Worm (Caenorhabditis elegans) whole organism, young adult: ENCODE results near the gene nrps-1.

Source experiments
- B0019.2 ChIP-seq: fragments of 200-800 bp; sonication (Bioruptor generic); conservative IDR thresholded peaks from 2 replicates; pipeline ENCODE4 v1.3.6; 2022; ENCODE audit warnings: missing genetic modification reagents, missing genetic modification characterization, missing compliant biosample characterization
- B0035.1 ChIP-seq: sonication (generic microtip); optimal IDR thresholded peaks from 2 replicates; lab custom pipeline; 2016; ENCODE audit warnings: missing genetic modification characterization, mild to moderate bottlenecking, missing compliant biosample characterization, missing genotype, missing genetic modification reagents
- C17E4.6 ChIP-seq: fragments of 200-800 bp; sonication (Bioruptor generic); IDR thresholded peaks from 2 replicates; pipeline ENCODE4 v1.3.6; 2022; ENCODE audit warnings: missing genetic modification reagents, missing genetic modification characterization, missing compliant biosample characterization
- D2030.7 ChIP-seq: fragments of 200-800 bp; sonication (Bioruptor generic); IDR thresholded peaks from 2 replicates; pipeline ENCODE4 v1.3.6; 2022; ENCODE audit warnings: missing genetic modification reagents, missing genetic modification characterization, missing compliant biosample characterization
- F22D6.2 ChIP-seq: sonication (generic microtip); optimal IDR thresholded peaks from 2 replicates; lab custom pipeline; 2016; ENCODE audit warnings: mild to moderate bottlenecking, missing genetic modification characterization, missing compliant biosample characterization
- F33H1.4 ChIP-seq: fragments of 200-800 bp; sonication (Bioruptor generic); IDR thresholded peaks from 2 replicates; pipeline ENCODE4 v1.3.6; 2022; ENCODE audit warnings: missing genetic modification reagents, missing genetic modification characterization, missing compliant biosample characterization
- F37B4.10 ChIP-seq: fragments of 200-800 bp; sonication (Bioruptor generic); IDR thresholded peaks from 2 replicates; pipeline ENCODE4 v1.3.6; 2022; ENCODE audit warnings: missing genetic modification characterization, missing compliant biosample characterization
- F49E8.2 ChIP-seq: sonication (generic microtip); optimal IDR thresholded peaks from 3 replicates; lab custom pipeline; 2017; ENCODE audit warnings: missing genetic modification characterization, mild to moderate bottlenecking, missing compliant biosample characterization, antibody characterized with exemption, moderate library complexity; ENCODE audit not compliant: insufficient read depth
- F52B5.7 ChIP-seq: sonication (generic microtip); optimal IDR thresholded peaks from 2 replicates; lab custom pipeline; 2016; ENCODE audit warnings: mild to moderate bottlenecking, missing genetic modification characterization, missing compliant biosample characterization
- F55B11.4 ChIP-seq: sonication (generic microtip); optimal IDR thresholded peaks from 2 replicates; lab custom pipeline; 2016; ENCODE audit warnings: missing compliant biosample characterization, missing genetic modification characterization, borderline replicate concordance; ENCODE audit not compliant: insufficient read depth
- F57C9.4 ChIP-seq: sonication (generic microtip); optimal IDR thresholded peaks from 2 replicates; lab custom pipeline; 2017; ENCODE audit warnings: mild to moderate bottlenecking, missing genetic modification characterization, missing compliant biosample characterization
- K11D2.4 ChIP-seq: fragments of 200-800 bp; sonication (Bioruptor generic); IDR thresholded peaks from 2 replicates; pipeline ENCODE4 v1.3.6; 2022; ENCODE audit warnings: missing genetic modification reagents, missing genetic modification characterization, missing compliant biosample characterization
- T26A5.8 ChIP-seq: sonication (generic microtip); optimal IDR thresholded peaks from 2 replicates; lab custom pipeline; 2016; ENCODE audit warnings: missing genetic modification characterization, missing compliant biosample characterization
- Y53F4B.3 ChIP-seq: fragments of 200-800 bp; sonication (Bioruptor generic); IDR thresholded peaks from 2 replicates; pipeline ENCODE4 v1.3.6; 2022; ENCODE audit warnings: missing genetic modification reagents, missing genetic modification characterization, missing compliant biosample characterization
- Y53G8AR.9 ChIP-seq: fragments of 200-800 bp; sonication (Bioruptor generic); conservative IDR thresholded peaks from 2 replicates; pipeline ENCODE4 v1.3.6; 2022; ENCODE audit warnings: missing genetic modification reagents, missing genetic modification characterization, missing compliant biosample characterization
- Y56A3A.18 ChIP-seq: fragments of 200-800 bp; sonication (Bioruptor generic); IDR thresholded peaks from 2 replicates; pipeline ENCODE4 v1.3.6; 2022; ENCODE audit warnings: missing genetic modification reagents, missing genetic modification characterization, missing compliant biosample characterization
- aptf-3 ChIP-seq: fragments of 200-800 bp; sonication (Bioruptor generic); IDR thresholded peaks from 2 replicates; pipeline ENCODE4 v1.3.6; 2022; ENCODE audit warnings: missing genetic modification characterization, missing compliant biosample characterization
- athp-1 ChIP-seq: sonication (generic microtip); optimal IDR thresholded peaks from 2 replicates; lab custom pipeline; 2017; ENCODE audit warnings: mild to moderate bottlenecking, missing genetic modification characterization, missing compliant biosample characterization
- attf-3 ChIP-seq: fragments of 200-800 bp; sonication (Bioruptor generic); conservative IDR thresholded peaks from 2 replicates; pipeline ENCODE4 v1.3.6; 2022; ENCODE audit warnings: missing genetic modification reagents, missing genetic modification characterization, missing compliant biosample characterization
- attf-5 ChIP-seq: fragments of 200-800 bp; sonication (Bioruptor generic); optimal IDR thresholded peaks from 2 replicates; lab custom pipeline; 2018; ENCODE audit warnings: mild to moderate bottlenecking, missing genetic modification characterization, missing compliant biosample characterization
- bed-2 ChIP-seq: fragments of 200-800 bp; sonication (Bioruptor generic); IDR thresholded peaks from 2 replicates; pipeline ENCODE4 v1.3.6; 2022; ENCODE audit warnings: missing genetic modification reagents, missing genetic modification characterization, missing compliant biosample characterization
- ceh-58 ChIP-seq: fragments of 200-800 bp; sonication (Bioruptor generic); IDR thresholded peaks from 2 replicates; pipeline ENCODE4 v1.3.6; 2022; ENCODE audit warnings: missing genetic modification characterization, missing compliant biosample characterization
- ceh-79 ChIP-seq: sonication (generic microtip); optimal IDR thresholded peaks from 2 replicates; lab custom pipeline; 2017; ENCODE audit warnings: mild to moderate bottlenecking, missing genetic modification characterization, missing compliant biosample characterization
- ceh-91 ChIP-seq: fragments of 200-800 bp; sonication (Bioruptor generic); IDR thresholded peaks from 2 replicates; pipeline ENCODE4 v1.3.6; 2022; ENCODE audit warnings: missing genetic modification reagents, missing genetic modification characterization, missing compliant biosample characterization
- chd-7 ChIP-seq: sonication (generic microtip); optimal IDR thresholded peaks from 2 replicates; lab custom pipeline; 2016; ENCODE audit warnings: mild to moderate bottlenecking, missing genetic modification characterization, moderate library complexity, missing compliant biosample characterization
- dox-1 ChIP-seq: fragments of 200-800 bp; sonication (Bioruptor generic); IDR thresholded peaks from 2 replicates; pipeline ENCODE4 v1.3.6; 2022; ENCODE audit warnings: missing genetic modification reagents, missing genetic modification characterization, missing compliant biosample characterization
- dpff-1 ChIP-seq: sonication (generic microtip); optimal IDR thresholded peaks from 2 replicates; lab custom pipeline; 2017; ENCODE audit warnings: mild to moderate bottlenecking, missing genetic modification characterization, missing compliant biosample characterization
- efl-1 ChIP-seq: fragments of 150-350 bp; optimal IDR thresholded peaks from 2 replicates; lab custom pipeline; 2014; ENCODE audit warnings: missing biosample characterization, missing genetic modification reagents, missing genetic modification characterization
- ets-4 ChIP-seq: fragments of 200-800 bp; sonication (Bioruptor generic); optimal IDR thresholded peaks from 2 replicates; lab custom pipeline; 2018; ENCODE audit warnings: mild to moderate bottlenecking, missing genetic modification characterization, missing compliant biosample characterization
- hlh-26 ChIP-seq: fragments of 200-800 bp; sonication (Bioruptor generic); conservative IDR thresholded peaks from 2 replicates; pipeline ENCODE4 v1.3.6; 2022; ENCODE audit warnings: missing genetic modification reagents, missing genetic modification characterization, missing compliant biosample characterization
- lin-54 ChIP-seq: fragments of 200-800 bp; sonication (Bioruptor generic); optimal IDR thresholded peaks from 2 replicates; lab custom pipeline; 2018; ENCODE audit warnings: mild to moderate bottlenecking, missing genetic modification characterization, missing compliant biosample characterization
- lsl-1 ChIP-seq: fragments of 200-800 bp; sonication (Bioruptor generic); optimal IDR thresholded peaks from 2 replicates; lab custom pipeline; 2018; ENCODE audit warnings: mild to moderate bottlenecking, missing genetic modification characterization, moderate library complexity, missing compliant biosample characterization
- lsy-27 ChIP-seq: sonication (generic microtip); optimal IDR thresholded peaks from 2 replicates; lab custom pipeline; 2017; ENCODE audit warnings: missing genetic modification characterization, mild to moderate bottlenecking, missing compliant biosample characterization, antibody characterized with exemption, missing genotype, borderline replicate concordance; ENCODE audit not compliant: insufficient read depth
- madf-6 ChIP-seq: fragments of 200-800 bp; sonication (Bioruptor generic); IDR thresholded peaks from 2 replicates; pipeline ENCODE4 v1.3.6; 2022; ENCODE audit warnings: missing genetic modification reagents, missing genetic modification characterization, missing compliant biosample characterization
- madf-8 ChIP-seq: fragments of 200-800 bp; sonication (Bioruptor generic); conservative IDR thresholded peaks from 2 replicates; pipeline ENCODE4 v1.3.6; 2022; ENCODE audit warnings: missing genetic modification reagents, missing genetic modification characterization, missing compliant biosample characterization
- mxl-1 ChIP-seq: sonication (generic microtip); optimal IDR thresholded peaks from 2 replicates; lab custom pipeline; 2016; ENCODE audit warnings: missing genetic modification characterization, missing compliant biosample characterization
- nhr-80 ChIP-seq: sonication (generic microtip); optimal IDR thresholded peaks from 2 replicates; lab custom pipeline; 2016; ENCODE audit warnings: missing genetic modification characterization, missing compliant biosample characterization
- pbrm-1 ChIP-seq: fragments of 200-800 bp; sonication (Bioruptor generic); IDR thresholded peaks from 2 replicates; pipeline ENCODE4 v1.3.6; 2022; ENCODE audit warnings: missing genetic modification reagents, missing genetic modification characterization, missing compliant biosample characterization
- pha-4 ChIP-seq: fragments of 150-350 bp; sonication (generic microtip); optimal IDR thresholded peaks from 2 replicates; lab custom pipeline; 2014; ENCODE audit warnings: missing biosample characterization, missing genetic modification reagents, missing genetic modification characterization
- rpc-1 ChIP-seq, 2 experiments: fragments of 150-350 bp in 1 of 2; sonication (generic microtip) in 1 of 2; optimal IDR thresholded peaks; 2 replicates each; lab custom pipeline; 2014 to 2018; ENCODE audit warnings: missing biosample characterization in 1 of 2, missing genetic modification characterization in 1 of 2, missing genetic modification reagents in 1 of 2, missing genotype in 1 of 2
- sea-2 ChIP-seq: fragments of 200-800 bp; sonication (Bioruptor generic); IDR thresholded peaks from 2 replicates; pipeline ENCODE4 v1.3.6; 2022; ENCODE audit warnings: missing genetic modification characterization, missing compliant biosample characterization
- snpc-1.1 ChIP-seq: sonication (generic microtip); optimal IDR thresholded peaks from 2 replicates; lab custom pipeline; 2017; ENCODE audit warnings: missing genetic modification characterization, mild to moderate bottlenecking, missing compliant biosample characterization, antibody characterized with exemption, moderate library complexity, missing genotype, missing genetic modification reagents; ENCODE audit not compliant: insufficient read depth
- snpc-1.3 ChIP-seq: sonication (generic microtip); optimal IDR thresholded peaks from 2 replicates; lab custom pipeline; 2017; ENCODE audit warnings: missing genetic modification characterization, mild to moderate bottlenecking, missing compliant biosample characterization, antibody characterized with exemption, moderate library complexity, missing genotype, missing genetic modification reagents; ENCODE audit not compliant: insufficient read depth
- snpc-3.4 ChIP-seq: sonication (generic microtip); optimal IDR thresholded peaks from 2 replicates; lab custom pipeline; 2017; ENCODE audit warnings: missing genetic modification characterization, mild to moderate bottlenecking, missing compliant biosample characterization, antibody characterized with exemption, moderate library complexity, missing genotype, missing genetic modification reagents
- xnd-1 ChIP-seq: sonication (generic microtip); optimal IDR thresholded peaks from 2 replicates; lab custom pipeline; 2016; ENCODE audit warnings: missing genotype, missing genetic modification reagents, missing genetic modification characterization, missing compliant biosample characterization
- zfh-2 ChIP-seq: fragments of 200-800 bp; sonication (Bioruptor generic); conservative IDR thresholded peaks from 2 replicates; pipeline ENCODE4 v1.3.6; 2022; ENCODE audit warnings: missing genetic modification reagents, missing genetic modification characterization, missing compliant biosample characterization
- ztf-18 ChIP-seq: sonication (generic microtip); optimal IDR thresholded peaks from 2 replicates; lab custom pipeline; 2016; ENCODE audit warnings: missing genotype, mild to moderate bottlenecking, missing genetic modification characterization, missing compliant biosample characterization

The nrps-1 gene

DNA sequence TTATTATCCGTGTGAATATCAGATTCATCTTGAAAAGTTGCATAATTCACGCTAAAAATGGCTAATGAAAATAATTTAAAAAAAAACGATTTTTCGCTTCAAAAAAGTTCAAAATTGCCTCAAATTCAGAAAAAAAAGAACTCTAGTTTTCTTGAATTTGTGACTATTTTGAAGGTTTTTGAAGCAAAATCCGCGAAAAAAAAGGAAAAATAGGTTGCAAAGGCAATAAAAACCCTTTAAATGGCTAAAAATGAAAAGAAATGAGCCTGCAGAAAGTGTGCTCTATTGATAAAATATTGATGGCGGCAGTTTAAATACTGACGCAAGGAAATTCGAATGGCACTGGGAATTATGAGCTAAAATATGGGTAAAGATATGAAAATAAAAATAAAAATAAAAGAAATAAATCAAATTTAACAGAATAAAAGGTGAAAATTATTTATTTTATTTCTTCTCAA lies 46.0 kb downstream of the nrps-1 start, which contains the start of gene Y66D12A.7 (continued):
- TF ChIP-seq T26A5.8 (tag; lab: Kevin White, UChicago): no peak
- no peak for TF ChIP-seq F57C9.4 (tag; lab: Kevin White, UChicago)
- TF ChIP-seq K11D2.4 (GFP tag; lab: Robert Waterston, UW): no peak
- no peak for TF ChIP-seq nhr-80
- TF ChIP-seq sea-2: no peak
- no peak for TF ChIP-seq aptf-3 (GFP tag; lab: Robert Waterston, UW)
- no peak for TF ChIP-seq hlh-26 (GFP tag; lab: Robert Waterston, UW)
- no peak for TF ChIP-seq ceh-79 (tag; lab: Kevin White, UChicago)
- TF ChIP-seq madf-8: no peak
- TF ChIP-seq pha-4: no peak
- TF ChIP-seq dpff-1 (tag; lab: Kevin White, UChicago): no peak
- no peak for TF ChIP-seq zfh-2 (GFP tag; lab: Robert Waterston, UW)
- no peak for TF ChIP-seq chd-7
- no peak for TF ChIP-seq snpc-3.4
- TF ChIP-seq C17E4.6: no peak
- no peak for TF ChIP-seq rpc-1 (optimal IDR thresholded peaks at IDR 0.05; lab: Kevin White, UChicago)
- no peak for TF ChIP-seq rpc-1 (tag; optimal IDR thresholded peaks at IDR 0.05; lab: Kevin White, UChicago)
- no peak for TF ChIP-seq F33H1.4
- TF ChIP-seq B0035.1 (tag; lab: Kevin White, UChicago): no peak
- TF ChIP-seq bed-2 (GFP tag; lab: Robert Waterston, UW): no peak
- no peak for TF ChIP-seq pbrm-1 (GFP tag; lab: Robert Waterston, UW)
- no peak for TF ChIP-seq ceh-58 (GFP tag; lab: Robert Waterston, UW)
- no peak for TF ChIP-seq ztf-18 (tag; lab: Kevin White, UChicago)
- 0 out of 2 replicates have a peak, but pooled peaks have one; percentile 17 for TF ChIP-seq D2030.7 (GFP tag; lab: Robert Waterston, UW)
- TF ChIP-seq athp-1 (tag; lab: Kevin White, UChicago): peak; percentile 62
- TF ChIP-seq F55B11.4 (tag; lab: Kevin White, UChicago): no peak
- TF ChIP-seq attf-3: no peak
- no peak for TF ChIP-seq xnd-1 (tag; lab: Kevin White, UChicago)
- TF ChIP-seq dox-1 (GFP tag; lab: Robert Waterston, UW): no peak
- TF ChIP-seq efl-1: peak; percentile 67

DNA sequence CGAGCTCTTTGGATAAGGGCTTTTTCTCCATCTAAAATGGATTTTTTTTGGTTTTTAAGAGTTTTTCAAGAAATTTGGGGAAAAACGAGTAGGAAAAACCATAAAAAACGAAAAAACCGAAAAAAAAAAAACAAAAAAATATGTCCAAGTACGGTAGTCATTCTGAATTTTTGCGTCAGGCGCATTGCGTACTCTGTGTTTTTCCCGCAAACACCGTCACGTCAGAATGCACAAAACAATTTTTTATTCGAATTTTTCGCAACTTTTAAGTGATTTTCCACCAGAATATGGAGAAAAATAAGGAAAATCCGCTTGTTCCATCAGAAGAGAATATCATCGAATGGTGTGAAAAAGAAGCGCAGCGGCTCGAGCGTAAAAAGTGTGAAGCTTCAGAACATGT lies 46.9 kb downstream of the nrps-1 start, which contains the start of the genes Y66D12A.6 and ceh-92:
Y66D12A.6 (minus strand) TSS at position 31 of the 400 bp plus-strand sequence.
ceh-92 (plus strand) TSS at position 229 of the 400 bp plus-strand sequence.
- peak; percentile 37 for TF ChIP-seq snpc-1.3
- TF ChIP-seq Y56A3A.18 (GFP tag; lab: Robert Waterston, UW): no peak
- peak; percentile 0 for TF ChIP-seq snpc-1.1 (tag; lab: Kevin White, UChicago)
- TF ChIP-seq lsl-1 (GFP tag; lab: Kevin White, UChicago): peak; percentile 78
- TF ChIP-seq F37B4.10 (GFP tag; lab: Robert Waterston, UW): no peak
- TF ChIP-seq ztf-18 (tag; lab: Kevin White, UChicago): no peak
- TF ChIP-seq T26A5.8 (tag; lab: Kevin White, UChicago): no peak
- TF ChIP-seq ceh-91 (GFP tag; lab: Robert Waterston, UW): peak; percentile 49; the same call in 1 of the 2 replicates
- TF ChIP-seq attf-5 (GFP tag; lab: Kevin White, UChicago): no peak
- TF ChIP-seq F33H1.4: peak; percentile 47
- TF ChIP-seq lsy-27 (tag; lab: Kevin White, UChicago): no peak
- TF ChIP-seq bed-2 (GFP tag; lab: Robert Waterston, UW): no peak
- TF ChIP-seq F22D6.2 (tag; lab: Kevin White, UChicago): no peak
- peak; percentile 56 for TF ChIP-seq lin-54 (GFP tag; lab: Kevin White, UChicago)
- no peak for TF ChIP-seq ets-4 (GFP tag; lab: Kevin White, UChicago)
- TF ChIP-seq dox-1 (GFP tag; lab: Robert Waterston, UW): peak; percentile 37; the same call in 1 of the 2 replicates
- no peak for TF ChIP-seq Y53F4B.3 (GFP tag; lab: Robert Waterston, UW)
- peak; percentile 73 for TF ChIP-seq D2030.7 (GFP tag; lab: Robert Waterston, UW)
- TF ChIP-seq F49E8.2 (tag; lab: Kevin White, UChicago): peak; percentile 70
- TF ChIP-seq mxl-1 (tag; lab: Kevin White, UChicago): no peak
- TF ChIP-seq B0019.2 (GFP tag; lab: Robert Waterston, UW): peak; percentile 14; the same call in 1 of the 2 replicates
- peak; percentile 64 for TF ChIP-seq madf-6 (GFP tag; lab: Robert Waterston, UW)
- TF ChIP-seq F52B5.7 (tag; lab: Kevin White, UChicago): no peak
- no peak for TF ChIP-seq Y53G8AR.9
